Worm (Caenorhabditis elegans) whole organism, L4/young adult: Measurements from ENCODE around the gene gcy-18.

Experiments used
- W03F9.2 ChIP-seq: fragments of 150-350 bp; optimal IDR thresholded peaks from 2 replicates; lab custom pipeline; 2014; ENCODE audit warnings: missing biosample characterization, missing genetic modification characterization
- dao-5 ChIP-seq: sonication (generic microtip); optimal IDR thresholded peaks from 2 replicates; lab custom pipeline; 2016; ENCODE audit warnings: missing genotype, missing genetic modification characterization, moderate library complexity, missing compliant biosample characterization
- him-1 ChIP-seq: sonication (generic microtip); optimal IDR thresholded peaks from 2 replicates; lab custom pipeline; 2016; ENCODE audit warnings: missing genotype, missing genetic modification reagents, missing genetic modification characterization, missing compliant biosample characterization

DNA sequence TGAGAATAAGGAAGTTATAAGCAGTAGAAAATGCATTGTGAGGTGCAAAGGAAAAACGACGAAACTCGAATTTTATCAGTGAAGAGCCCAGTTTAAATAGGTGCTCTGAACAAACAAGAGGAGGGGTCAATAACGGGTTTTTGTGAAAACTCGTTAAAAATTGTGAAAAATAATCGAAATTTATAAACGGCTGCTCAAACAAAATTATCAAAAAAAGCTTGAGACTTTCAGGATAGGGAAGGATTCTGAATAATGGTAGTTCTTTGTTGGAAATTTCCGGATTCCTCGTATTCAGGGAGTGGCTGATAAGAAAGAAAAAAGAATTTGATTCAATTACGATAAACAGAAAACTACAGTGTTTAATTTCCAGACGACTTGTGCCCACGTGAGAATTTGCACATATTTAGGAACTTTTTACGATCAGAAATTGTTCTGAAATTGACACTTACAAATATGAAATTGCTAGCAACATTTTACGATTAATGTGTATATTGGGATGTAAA, 11.6 kb downstream of the gcy-18 start, which contains the start of gene clec-187:
- no peak for TF ChIP-seq W03F9.2 (tag; lab: Kevin White, UChicago)
- no peak for TF ChIP-seq him-1 (tag; lab: Kevin White, UChicago)
- TF ChIP-seq dao-5 (tag; lab: Kevin White, UChicago), result no peak
